Worm (Caenorhabditis elegans) whole organism, L3 larva: ENCODE data around the gene cyp-33D1.

Experiments
- elt-1 ChIP-seq: fragments of 150-350 bp; optimal IDR thresholded peaks from 2 replicates; lab custom pipeline; 2014; ENCODE audit warnings: missing biosample characterization, missing genetic modification characterization
- elt-3 ChIP-seq, 3 experiments: fragments of 150-350 bp in 1 of 3; sonication (generic microtip) in 2 of 3; optimal IDR thresholded peaks; 2 replicates in 2 of 3; 4 replicates in 1 of 3; lab custom pipeline; 2014 to 2017; ENCODE audit warnings: missing biosample characterization in 3 of 3, missing genetic modification characterization in 3 of 3
- fos-1 ChIP-seq: fragments of 150-350 bp; optimal IDR thresholded peaks from 2 replicates; lab custom pipeline; 2014; ENCODE audit warnings: missing biosample characterization, missing genetic modification characterization
- lin-15B ChIP-seq: fragments of 150-350 bp; optimal IDR thresholded peaks from 2 replicates; lab custom pipeline; 2014; ENCODE audit warnings: missing biosample characterization, missing genetic modification characterization
- nhr-237 ChIP-seq: fragments of 150-350 bp; optimal IDR thresholded peaks from 2 replicates; lab custom pipeline; 2014; ENCODE audit warnings: missing biosample characterization, missing genetic modification characterization
- nhr-77 ChIP-seq: fragments of 150-350 bp; optimal IDR thresholded peaks from 2 replicates; lab custom pipeline; 2014; ENCODE audit warnings: missing biosample characterization, missing genetic modification characterization
- unc-62 ChIP-seq: fragments of 150-350 bp; sonication (generic microtip); optimal IDR thresholded peaks from 4 replicates; lab custom pipeline; 2014; ENCODE audit warnings: missing biosample characterization, missing genetic modification reagents, missing genetic modification characterization
- zag-1 ChIP-seq: fragments of 150-350 bp; optimal IDR thresholded peaks from 2 replicates; lab custom pipeline; 2014; ENCODE audit warnings: missing biosample characterization, missing genetic modification characterization
- ztf-11 ChIP-seq: fragments of 150-350 bp; optimal IDR thresholded peaks from 2 replicates; lab custom pipeline; 2014; ENCODE audit warnings: missing biosample characterization, missing genetic modification characterization

- no peak for TF ChIP-seq zag-1 (tag; lab: Kevin White, UChicago)
- TF ChIP-seq fos-1 (tag; lab: Kevin White, UChicago) = no peak
- TF ChIP-seq ztf-11 (tag; lab: Kevin White, UChicago) = no peak
- TF ChIP-seq unc-62 (GFP tag; lab: Kevin White, UChicago) = no peak
- no peak for TF ChIP-seq lin-15B (tag; lab: Kevin White, UChicago)
- TF ChIP-seq nhr-237 (tag; lab: Kevin White, UChicago) = no peak
- no peak for TF ChIP-seq elt-3 (tag; optimal IDR thresholded peaks at IDR 0.05; lab: Kevin White, UChicago)
- no peak for TF ChIP-seq nhr-77
- TF ChIP-seq elt-1 (tag; lab: Kevin White, UChicago) = no peak
Measured at ce11 chrV:16171721-16172120, 3.9 kb downstream of the cyp-33D1 start, which contains the start of gene K05D4.9.
